Fruit fly (Drosophila melanogaster): Measurements from ENCODE around the gene ogre.

ogre gene

dm6 chrX:6985182-6985851 lies 5.8 kb downstream of the ogre start (continued):
- TF ChIP-seq pan (optimal IDR thresholded peaks at IDR 0.05) = peak; percentile 66
- TF ChIP-seq ey (GFP tag; optimal IDR thresholded peaks at IDR 0.05) = peak; percentile 96
- peak; percentile 92 for TF ChIP-seq Jra (GFP tag; optimal IDR thresholded peaks at IDR 0.05)
- TF ChIP-seq N (GFP tag; optimal IDR thresholded peaks at IDR 0.05) = no peak

dm6 chrX:6983500-6984320 lies 7.4 kb downstream of the ogre start:
- TF ChIP-seq Myc (optimal IDR thresholded peaks at IDR 0.05) = no peak
- no peak for TF ChIP-seq CG9705 (GFP tag; optimal IDR thresholded peaks at IDR 0.05)
- TF ChIP-seq Sp1 (GFP tag; optimal IDR thresholded peaks at IDR 0.05) = peak; percentile 73
- TF ChIP-seq N (GFP tag; optimal IDR thresholded peaks at IDR 0.05) = no peak
- no peak for TF ChIP-seq Hr78 (GFP tag; optimal IDR thresholded peaks at IDR 0.05)
- peak; percentile 34 for TF ChIP-seq dmrt93B (GFP tag; optimal IDR thresholded peaks at IDR 0.05)
- peak; percentile 25 for TF ChIP-seq ey (GFP tag; optimal IDR thresholded peaks at IDR 0.05)
- TF ChIP-seq Hr83 (GFP tag; optimal IDR thresholded peaks at IDR 0.05; ENCODE audit: poor library complexity, severe bottlenecking) = no peak
- TF ChIP-seq OdsH (GFP tag; optimal IDR thresholded peaks at IDR 0.05) = peak; percentile 52
- no peak for TF ChIP-seq Abd-B (GFP tag; optimal IDR thresholded peaks at IDR 0.05)
- TF ChIP-seq CG32264 (GFP tag; optimal IDR thresholded peaks at IDR 0.05) = no peak
- peak; percentile 34 for TF ChIP-seq Dif (GFP tag; optimal IDR thresholded peaks at IDR 0.05; ENCODE audit: partially characterized antibody)
- peak; percentile 11 for TF ChIP-seq Hnf4 (GFP tag; optimal IDR thresholded peaks at IDR 0.05)
- TF ChIP-seq h (GFP tag; optimal IDR thresholded peaks at IDR 0.05) = peak; percentile 19
- no peak for TF ChIP-seq dsf (GFP tag; optimal IDR thresholded peaks at IDR 0.05; ENCODE audit: borderline replicate concordance)
- TF ChIP-seq dl (GFP tag; optimal IDR thresholded peaks at IDR 0.05; ENCODE audit: insufficient read depth in 1 of 2, partially characterized antibody in 2 of 2) = peak in 1 of 2 experiments; percentile 60
- TF ChIP-seq foxo (GFP tag; optimal IDR thresholded peaks at IDR 0.05) = peak in 1 of 2 experiments; percentile 78
- TF ChIP-seq woc (GFP tag; optimal IDR thresholded peaks at IDR 0.05) = peak; percentile 18
- no peak for TF ChIP-seq pan (optimal IDR thresholded peaks at IDR 0.05)
- TF ChIP-seq CrebA (GFP tag; optimal IDR thresholded peaks at IDR 0.05; ENCODE audit: borderline replicate concordance) = no peak
- no peak for TF ChIP-seq Dfd (GFP tag; optimal IDR thresholded peaks at IDR 0.05)
- no peak for TF ChIP-seq Jra (GFP tag; optimal IDR thresholded peaks at IDR 0.05)
- TF ChIP-seq brk (GFP tag; optimal IDR thresholded peaks at IDR 0.05) = peak; percentile 47
- TF ChIP-seq br (GFP tag; optimal IDR thresholded peaks at IDR 0.05) = no peak
- TF ChIP-seq tai (GFP tag; optimal IDR thresholded peaks at IDR 0.05) = no peak
- no peak for TF ChIP-seq Mio (GFP tag; optimal IDR thresholded peaks at IDR 0.05)
- no peak for TF ChIP-seq jim (GFP tag; optimal IDR thresholded peaks at IDR 0.05)
- no peak for TF ChIP-seq GATAd (GFP tag; optimal IDR thresholded peaks at IDR 0.05)
- TF ChIP-seq lola (GFP tag; optimal IDR thresholded peaks at IDR 0.05) = no peak
- TF ChIP-seq rgr (GFP tag; optimal IDR thresholded peaks at IDR 0.05) = peak; percentile 49
- TF ChIP-seq HLH106 (tag; optimal IDR thresholded peaks at IDR 0.05) = peak; percentile 47
- TF ChIP-seq usp (GFP tag; optimal IDR thresholded peaks at IDR 0.05) = no peak
- TF ChIP-seq Rel (GFP tag; optimal IDR thresholded peaks at IDR 0.05) = no peak
- no peak for TF ChIP-seq Rel (tag; optimal IDR thresholded peaks at IDR 0.05)
- TF ChIP-seq psq (GFP tag; optimal IDR thresholded peaks at IDR 0.05) = peak; percentile 92
- peak; percentile 30 for TF ChIP-seq Vsx2 (GFP tag; optimal IDR thresholded peaks at IDR 0.05; ENCODE audit: partially characterized antibody)
- TF ChIP-seq sv (GFP tag; optimal IDR thresholded peaks at IDR 0.05) = no peak
- TF ChIP-seq sage (GFP tag; optimal IDR thresholded peaks at IDR 0.05) = no peak
- peak; percentile 57 for TF ChIP-seq fru (GFP tag; optimal IDR thresholded peaks at IDR 0.05)
